Worm (Caenorhabditis elegans) whole organism, L2 larva: ENCODE data around the gene hmg-4.

Experiments
- C34F6.9 ChIP-seq: fragments of 150-350 bp; optimal IDR thresholded peaks from 2 replicates; lab custom pipeline; 2014; ENCODE audit warnings: missing biosample characterization, missing genetic modification characterization
- F13H6.1 ChIP-seq: sonication (generic microtip); optimal IDR thresholded peaks from 2 replicates; lab custom pipeline; 2016; ENCODE audit warnings: missing genetic modification characterization, missing compliant biosample characterization
- Y55F3AM.14 ChIP-seq: fragments of 200-800 bp; sonication (Bioruptor generic); optimal IDR thresholded peaks from 2 replicates; lab custom pipeline; 2018; ENCODE audit warnings: mild to moderate bottlenecking, missing genetic modification characterization, missing compliant biosample characterization
- alr-1 ChIP-seq: fragments of 150-350 bp; optimal IDR thresholded peaks from 2 replicates; lab custom pipeline; 2014; ENCODE audit warnings: missing biosample characterization, missing genetic modification characterization
- ama-1 ChIP-seq: fragments of 150-350 bp; optimal IDR thresholded peaks from 2 replicates; lab custom pipeline; 2018; ENCODE audit warnings: inconsistent platforms
- ceh-16 ChIP-seq: fragments of 150-350 bp; optimal IDR thresholded peaks from 2 replicates; lab custom pipeline; 2014; ENCODE audit warnings: missing biosample characterization, missing genetic modification characterization
- ceh-82 ChIP-seq: fragments of 150-350 bp; optimal IDR thresholded peaks from 2 replicates; lab custom pipeline; 2014; ENCODE audit warnings: missing biosample characterization, missing genetic modification characterization
- crh-2 ChIP-seq: sonication (generic microtip); optimal IDR thresholded peaks from 2 replicates; lab custom pipeline; 2017; ENCODE audit warnings: missing biosample characterization, missing genetic modification characterization
- dmd-4 ChIP-seq: sonication (generic microtip); optimal IDR thresholded peaks from 2 replicates; lab custom pipeline; 2017; ENCODE audit warnings: missing biosample characterization, missing genetic modification characterization
- elt-1 ChIP-seq: fragments of 150-350 bp; optimal IDR thresholded peaks from 2 replicates; lab custom pipeline; 2014; ENCODE audit warnings: missing biosample characterization, missing genetic modification characterization
- elt-3 ChIP-seq: sonication (generic microtip); optimal IDR thresholded peaks from 2 replicates; lab custom pipeline; 2017; ENCODE audit warnings: missing biosample characterization, missing genetic modification characterization
- fos-1 ChIP-seq: fragments of 150-350 bp; optimal IDR thresholded peaks from 2 replicates; lab custom pipeline; 2014; ENCODE audit warnings: missing biosample characterization, missing genetic modification characterization
- gmeb-1 ChIP-seq: fragments of 150-350 bp; optimal IDR thresholded peaks from 2 replicates; lab custom pipeline; 2014; ENCODE audit warnings: missing biosample characterization, missing genetic modification characterization
- lin-11 ChIP-seq: fragments of 150-350 bp; sonication (generic microtip); optimal IDR thresholded peaks from 2 replicates; lab custom pipeline; 2014; ENCODE audit warnings: missing biosample characterization, missing genetic modification characterization, inconsistent platforms, mixed read lengths
- lin-13 ChIP-seq: fragments of 150-350 bp; optimal IDR thresholded peaks from 2 replicates; lab custom pipeline; 2014; ENCODE audit warnings: missing biosample characterization, missing genetic modification reagents, missing genetic modification characterization
- lin-39 ChIP-seq: fragments of 150-350 bp; optimal IDR thresholded peaks from 2 replicates; lab custom pipeline; 2014; ENCODE audit warnings: missing biosample characterization, missing genetic modification reagents, missing genetic modification characterization
- lsy-2 ChIP-seq, 2 experiments: fragments of 150-350 bp in 1 of 2; sonication (generic microtip) in 1 of 2; optimal IDR thresholded peaks; 2 replicates each; lab custom pipeline; 2014 to 2017; ENCODE audit warnings: missing biosample characterization in 2 of 2, missing genetic modification characterization in 2 of 2
- mab-5 ChIP-seq: fragments of 150-350 bp; optimal IDR thresholded peaks from 2 replicates; lab custom pipeline; 2014; ENCODE audit warnings: missing biosample characterization, missing genetic modification characterization
- mbf-1 ChIP-seq: sonication (generic microtip); optimal IDR thresholded peaks from 2 replicates; lab custom pipeline; 2017; ENCODE audit warnings: missing biosample characterization, missing genetic modification characterization
- mdl-1 ChIP-seq, 2 experiments: fragments of 150-350 bp in 1 of 2; sonication (generic microtip) in 1 of 2; optimal IDR thresholded peaks; 2 replicates each; lab custom pipeline; 2017; ENCODE audit warnings: missing biosample characterization in 2 of 2, missing genetic modification characterization in 2 of 2
- nhr-10 ChIP-seq: sonication (generic microtip); optimal IDR thresholded peaks from 2 replicates; lab custom pipeline; 2017; ENCODE audit warnings: missing biosample characterization, missing genetic modification characterization
- nhr-11 ChIP-seq: fragments of 150-350 bp; optimal IDR thresholded peaks from 2 replicates; lab custom pipeline; 2014; ENCODE audit warnings: missing biosample characterization, missing genetic modification characterization
- nhr-129 ChIP-seq: fragments of 150-350 bp; optimal IDR thresholded peaks from 2 replicates; lab custom pipeline; 2014; ENCODE audit warnings: missing biosample characterization, missing genetic modification characterization
- nhr-21 ChIP-seq: fragments of 150-350 bp; optimal IDR thresholded peaks from 2 replicates; lab custom pipeline; 2014; ENCODE audit warnings: missing biosample characterization, missing genetic modification characterization
- nhr-23 ChIP-seq: fragments of 150-350 bp; optimal IDR thresholded peaks from 2 replicates; lab custom pipeline; 2014; ENCODE audit warnings: missing biosample characterization, missing genetic modification reagents, missing genetic modification characterization
- nhr-237 ChIP-seq: fragments of 150-350 bp; optimal IDR thresholded peaks from 2 replicates; lab custom pipeline; 2014; ENCODE audit warnings: missing biosample characterization, missing genetic modification characterization
- nhr-25 ChIP-seq: fragments of 150-350 bp; sonication (generic microtip); optimal IDR thresholded peaks from 3 replicates; lab custom pipeline; 2014; ENCODE audit warnings: missing biosample characterization, missing genetic modification characterization
- nhr-6 ChIP-seq: fragments of 150-350 bp; optimal IDR thresholded peaks from 2 replicates; lab custom pipeline; 2014; ENCODE audit warnings: missing biosample characterization, missing genetic modification characterization
- nhr-77 ChIP-seq: fragments of 150-350 bp; optimal IDR thresholded peaks from 2 replicates; lab custom pipeline; 2014; ENCODE audit warnings: missing biosample characterization, missing genetic modification characterization
- sem-4 ChIP-seq: fragments of 150-350 bp; optimal IDR thresholded peaks from 2 replicates; lab custom pipeline; 2014; ENCODE audit warnings: missing biosample characterization, missing genetic modification reagents, missing genetic modification characterization
- sma-3 ChIP-seq: sonication (generic microtip); optimal IDR thresholded peaks from 2 replicates; lab custom pipeline; 2016; ENCODE audit warnings: missing genetic modification reagents, missing genetic modification characterization, missing compliant biosample characterization
- sma-9 ChIP-seq, 2 experiments: fragments of 150-350 bp in 1 of 2; sonication (generic microtip) in 1 of 2; optimal IDR thresholded peaks; 2 replicates each; lab custom pipeline; 2014 to 2016; ENCODE audit warnings: missing genetic modification characterization in 2 of 2, mild to moderate bottlenecking in 1 of 2, missing biosample characterization in 1 of 2, missing compliant biosample characterization in 1 of 2, missing genetic modification reagents in 1 of 2, moderate library complexity in 1 of 2
- snpc-4 ChIP-seq: fragments of 150-350 bp; optimal IDR thresholded peaks from 2 replicates; lab custom pipeline; 2014; ENCODE audit warnings: missing biosample characterization, missing genetic modification characterization
- unc-39 ChIP-seq: fragments of 150-350 bp; optimal IDR thresholded peaks from 2 replicates; lab custom pipeline; 2014; ENCODE audit warnings: missing biosample characterization, missing genetic modification characterization
- unc-55 ChIP-seq: fragments of 150-350 bp; sonication (generic microtip); optimal IDR thresholded peaks from 3 replicates; lab custom pipeline; 2014; ENCODE audit warnings: missing biosample characterization, missing genetic modification reagents, missing genetic modification characterization
- zag-1 ChIP-seq: fragments of 150-350 bp; optimal IDR thresholded peaks from 2 replicates; lab custom pipeline; 2014; ENCODE audit warnings: missing biosample characterization, missing genetic modification characterization
- ztf-1 ChIP-seq: fragments of 200-800 bp; sonication (Bioruptor generic); conservative IDR thresholded peaks from 2 replicates; pipeline ENCODE4 v1.3.6; 2022; ENCODE audit warnings: missing genetic modification characterization, missing compliant biosample characterization
- ztf-4 ChIP-seq: fragments of 150-350 bp; optimal IDR thresholded peaks from 2 replicates; lab custom pipeline; 2014; ENCODE audit warnings: missing biosample characterization, missing genetic modification characterization

The hmg-4 gene

DNA sequence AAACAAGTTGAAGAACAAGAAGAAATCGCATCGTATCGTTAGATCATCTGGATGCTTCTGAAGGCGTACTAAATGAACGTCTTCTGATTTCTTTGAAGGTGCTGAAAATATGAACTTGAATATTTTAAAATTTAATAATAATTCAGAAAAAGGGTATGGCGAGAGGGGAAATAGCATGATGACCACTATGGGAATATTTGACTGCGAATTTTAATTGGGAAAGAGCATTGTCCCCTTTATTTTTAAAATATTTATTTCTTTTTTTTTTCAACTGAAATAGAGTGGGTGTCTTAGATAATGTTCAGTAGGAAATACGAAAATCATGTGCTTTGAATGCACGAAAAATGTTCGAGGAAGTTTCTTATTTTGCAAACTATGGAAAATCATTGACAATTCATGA is 14.0 kb upstream of the hmg-4 start, which contains the start of gene lgc-50:
Gene lgc-50 (minus strand): TSS at position 101 of the 400 bp plus-strand sequence.
- TF ChIP-seq nhr-77 (tag; lab: Kevin White, UChicago), result no peak
- no peak for TF ChIP-seq nhr-21 (tag; lab: Kevin White, UChicago)
- no peak for TF ChIP-seq crh-2
- TF ChIP-seq sem-4, result no peak
- TF ChIP-seq mbf-1 (tag; lab: Kevin White, UChicago), result no peak
- TF ChIP-seq C34F6.9 (tag; lab: Kevin White, UChicago), result no peak
- no peak for TF ChIP-seq ceh-16 (tag; lab: Kevin White, UChicago)
- no peak for TF ChIP-seq nhr-23
- TF ChIP-seq nhr-6 (tag; lab: Kevin White, UChicago), result no peak
- TF ChIP-seq alr-1 (tag; lab: Kevin White, UChicago), result no peak

DNA sequence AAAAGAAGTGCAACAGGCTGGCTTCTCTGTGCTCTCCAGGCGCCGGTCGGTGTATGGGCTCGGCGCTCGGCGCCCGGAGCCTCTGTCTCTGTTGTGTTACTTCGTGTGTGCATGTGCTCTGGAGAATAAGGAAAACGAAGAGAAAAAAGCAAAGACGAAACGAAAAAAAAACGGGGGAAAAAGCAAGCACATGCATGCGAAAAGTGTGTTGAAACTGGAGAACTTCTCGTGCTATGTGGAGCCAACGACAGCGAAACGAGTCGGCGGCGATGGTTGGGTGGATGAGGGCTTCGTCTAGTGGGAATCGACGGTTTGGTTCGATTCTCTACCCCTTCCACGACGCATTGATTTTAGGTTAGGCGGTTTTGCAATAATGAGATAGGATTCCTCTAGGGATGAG is 6.0 kb upstream of the hmg-4 start:
- peak; percentile 27 for TF ChIP-seq ztf-4
- TF ChIP-seq sma-9 (GFP tag; optimal IDR thresholded peaks at IDR 0.05; lab: Kevin White, UChicago), result peak; percentile 57
- TF ChIP-seq sma-9 (tag; optimal IDR thresholded peaks at IDR 0.05; lab: Kevin White, UChicago), result no peak
- TF ChIP-seq F13H6.1, result peak; percentile 71
- peak; percentile 33 for TF ChIP-seq fos-1 (tag; lab: Kevin White, UChicago)
- peak; percentile 38 for TF ChIP-seq snpc-4 (tag; lab: Kevin White, UChicago)
- TF ChIP-seq lin-11 (tag; lab: Kevin White, UChicago), result peak; percentile 72
- no peak for TF ChIP-seq nhr-237 (tag; lab: Kevin White, UChicago)
- peak; percentile 55 to 56 for TF ChIP-seq lsy-2 (tag; optimal IDR thresholded peaks at IDR 0.05; lab: Kevin White, UChicago)
- TF ChIP-seq nhr-129 (tag; lab: Kevin White, UChicago), result peak; percentile 30
- peak; percentile 11 for TF ChIP-seq nhr-21 (tag; lab: Kevin White, UChicago)
- peak; percentile 53 for TF ChIP-seq unc-55 (GFP tag; lab: Kevin White, UChicago)
- TF ChIP-seq lin-39 (tag; lab: Kevin White, UChicago), result no peak
- TF ChIP-seq zag-1 (tag; lab: Kevin White, UChicago), result peak; percentile 44
- TF ChIP-seq Y55F3AM.14 (GFP tag; lab: Kevin White, UChicago), result peak; percentile 99
- TF ChIP-seq crh-2, result peak; percentile 62
- TF ChIP-seq gmeb-1 (tag; lab: Kevin White, UChicago), result peak; percentile 56
- no peak for TF ChIP-seq unc-39
- TF ChIP-seq C34F6.9 (tag; lab: Kevin White, UChicago), result peak; percentile 55
- TF ChIP-seq elt-1 (tag; lab: Kevin White, UChicago), result no peak
- TF ChIP-seq mdl-1 (tag; optimal IDR thresholded peaks at IDR 0.05; lab: Kevin White, UChicago), result peak in 1 of 2 experiments; percentile 36

DNA sequence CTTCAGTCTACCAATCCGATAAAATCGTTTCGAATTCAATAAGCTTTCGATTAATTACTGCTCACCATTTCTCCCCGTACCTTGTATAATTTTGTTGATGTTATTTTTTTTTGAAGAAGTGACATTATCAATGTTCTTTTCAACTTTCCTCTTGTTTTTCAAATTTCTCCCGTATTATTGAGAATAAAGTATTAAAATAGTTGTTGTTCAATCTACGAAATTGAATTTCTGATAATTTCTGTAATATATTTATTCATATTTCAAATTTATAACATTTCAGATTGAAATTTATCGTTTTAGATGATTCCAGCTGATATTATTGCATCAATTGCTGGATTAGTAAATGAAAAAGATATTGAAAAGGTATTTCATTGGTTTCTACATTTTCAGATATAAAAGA is 4.5 kb upstream of the hmg-4 start, which contains the start of gene trd-1:
Gene trd-1 (plus strand): TSS at position 301 of the 400 bp plus-strand sequence.
- TF ChIP-seq ama-1 (lab: Kevin White, UChicago), result no peak
- no peak for TF ChIP-seq nhr-237 (tag; lab: Kevin White, UChicago)
- no peak for TF ChIP-seq F13H6.1
- TF ChIP-seq elt-3 (tag; lab: Kevin White, UChicago), result no peak

DNA sequence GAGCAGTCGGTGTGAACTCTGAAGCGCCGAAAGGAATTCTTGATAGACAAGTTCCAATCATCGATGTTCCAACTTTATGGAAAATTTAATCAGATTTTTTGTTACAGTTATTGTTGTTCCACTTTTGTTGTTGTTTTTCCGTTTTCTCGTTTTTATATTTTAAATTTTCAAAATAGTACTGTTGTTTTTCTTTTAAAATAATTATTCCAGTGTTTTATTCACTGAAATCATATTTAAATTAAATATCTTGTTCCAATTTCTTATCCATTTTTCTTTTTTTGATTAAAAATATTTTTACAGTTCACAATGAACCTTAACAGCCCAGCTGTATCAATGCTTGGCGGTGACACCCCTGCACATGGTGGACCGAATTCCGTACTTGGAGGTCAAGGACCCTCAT is 2.3 kb upstream of the hmg-4 start, which contains the start of gene tbp-1:
Gene tbp-1 (plus strand): TSS at position 301 of the 400 bp plus-strand sequence.
- no peak for TF ChIP-seq sma-3 (GFP tag; lab: Kevin White, UChicago)
- TF ChIP-seq alr-1 (tag; lab: Kevin White, UChicago), result no peak
- TF ChIP-seq F13H6.1, result no peak
- TF ChIP-seq nhr-6 (tag; lab: Kevin White, UChicago), result no peak
- no peak for TF ChIP-seq mab-5 (tag; lab: Kevin White, UChicago)
- no peak for TF ChIP-seq zag-1 (tag; lab: Kevin White, UChicago)
- no peak for TF ChIP-seq C34F6.9 (tag; lab: Kevin White, UChicago)
- no peak for TF ChIP-seq unc-39
- no peak for TF ChIP-seq ceh-82
- TF ChIP-seq ztf-4, result no peak
- no peak for TF ChIP-seq nhr-10 (tag; lab: Kevin White, UChicago)
- TF ChIP-seq lin-13, result no peak
- no peak for TF ChIP-seq ztf-1 (GFP tag; lab: Robert Waterston, UW)

DNA sequence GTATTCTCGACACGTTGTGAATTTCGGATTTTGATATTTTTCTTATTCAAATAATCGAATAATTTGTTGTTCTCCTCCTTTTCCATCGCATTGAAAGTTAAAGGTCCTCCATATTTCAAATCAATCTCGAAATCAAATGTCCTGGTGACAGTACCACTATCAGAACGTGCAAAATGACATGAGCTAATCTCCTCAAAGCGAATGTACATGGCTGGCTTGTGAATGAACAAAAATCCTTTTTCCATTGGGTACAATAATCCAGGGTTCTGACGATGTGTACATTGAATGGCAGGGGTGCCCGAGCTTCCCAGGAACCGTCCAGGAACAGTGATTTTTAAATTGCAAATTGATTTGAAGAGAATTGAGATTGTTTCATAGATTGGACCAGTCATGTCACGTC is 1.3 kb downstream of the hmg-4 start:
- TF ChIP-seq nhr-11 (no peak), nhr-25 (tag; lab: Kevin White, UChicago) (no peak), dmd-4 (no peak)
- TF ChIP-seq, all 48 proteins: peak for 0
